Fruit fly (Drosophila melanogaster): ENCODE results near the gene Acsf3.

Gene Acsf3

DNA sequence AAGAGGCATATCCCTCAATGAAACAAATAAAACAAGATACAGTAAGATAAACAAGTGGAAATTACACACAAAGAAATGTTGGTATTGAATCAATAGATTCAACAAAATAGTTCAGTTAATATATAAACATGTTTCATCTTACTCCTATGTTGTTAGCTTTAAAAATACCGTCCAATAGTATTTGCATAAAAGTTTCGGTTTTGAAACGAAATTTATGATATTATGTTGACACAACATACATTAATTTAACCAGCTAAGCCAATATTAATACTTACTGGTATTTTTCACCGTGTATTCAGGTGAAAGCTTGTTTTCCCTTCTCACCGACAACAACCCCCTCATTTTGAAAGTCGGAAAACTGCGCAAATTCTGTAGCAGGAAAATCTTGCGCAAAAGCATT lies 9.7 kb downstream of the Acsf3 start (continued):
- TF ChIP-seq usp (GFP tag; optimal IDR thresholded peaks at IDR 0.05): no peak
- peak; percentile 41 for TF ChIP-seq pb (GFP tag; optimal IDR thresholded peaks at IDR 0.05)
- peak; percentile 38; the same call in 1 of the 2 replicates for TF ChIP-seq CG3847 (GFP tag; IDR thresholded peaks at IDR 0.05)
- TF ChIP-seq eyg (GFP tag; optimal IDR thresholded peaks at IDR 0.05): peak; percentile 42
- no peak for TF ChIP-seq ash1 (GFP tag; optimal IDR thresholded peaks at IDR 0.05)
- TF ChIP-seq CG17802 (tag; optimal IDR thresholded peaks at IDR 0.05): no peak
- peak; percentile 50 for TF ChIP-seq Side (GFP tag; optimal IDR thresholded peaks at IDR 0.05)
- no peak for TF ChIP-seq Gug (GFP tag; IDR thresholded peaks at IDR 0.05)
- peak; percentile 37 for TF ChIP-seq CG11723 (GFP tag; optimal IDR thresholded peaks at IDR 0.05)
- peak; percentile 6 for TF ChIP-seq CG14965 (GFP tag; optimal IDR thresholded peaks at IDR 0.05; ENCODE audit: borderline replicate concordance)
- TF ChIP-seq CG3281 (GFP tag; optimal IDR thresholded peaks at IDR 0.05): peak; percentile 76
- peak; percentile 64 for TF ChIP-seq nau (GFP tag; optimal IDR thresholded peaks at IDR 0.05)
- no peak for TF ChIP-seq CG17612 (GFP tag; IDR thresholded peaks at IDR 0.05)
- no peak for TF ChIP-seq CG34224 (GFP tag; IDR thresholded peaks at IDR 0.05; ENCODE audit: partially characterized antibody)
- TF ChIP-seq CG4328 (GFP tag; optimal IDR thresholded peaks at IDR 0.05): peak; percentile 49
- TF ChIP-seq zfh1 (GFP tag; IDR thresholded peaks at IDR 0.05): no peak; the same call in 2 of the 3 replicates
- no peak for TF ChIP-seq NFAT (GFP tag; IDR thresholded peaks at IDR 0.05)
- TF ChIP-seq Dek (tag; optimal IDR thresholded peaks at IDR 0.05): peak; percentile 41
- peak; percentile 46 for TF ChIP-seq CG9609 (GFP tag; optimal IDR thresholded peaks at IDR 0.05)
- no peak for TF ChIP-seq HLHmδ (GFP tag; optimal IDR thresholded peaks at IDR 0.05)
- TF ChIP-seq Fer2 (tag; optimal IDR thresholded peaks at IDR 0.05): peak; percentile 53
- TF ChIP-seq CG6854 (GFP tag; optimal IDR thresholded peaks at IDR 0.05): peak; percentile 66
- peak; percentile 39 for TF ChIP-seq Jarid2 (GFP tag; optimal IDR thresholded peaks at IDR 0.05)
- TF ChIP-seq Myb (GFP tag; optimal IDR thresholded peaks at IDR 0.05): peak; percentile 16
- no peak for TF ChIP-seq CG1792 (GFP tag; optimal IDR thresholded peaks at IDR 0.05)
- TF ChIP-seq E2f2 (GFP tag; IDR thresholded peaks at IDR 0.05): peak; percentile 19; the same call in 1 of the 2 replicates
- TF ChIP-seq phol (tag; optimal IDR thresholded peaks at IDR 0.05): peak; percentile 64
- TF ChIP-seq Hr3 (GFP tag; optimal IDR thresholded peaks at IDR 0.05): peak; percentile 46
- peak; percentile 63 for TF ChIP-seq CG2875 (GFP tag; optimal IDR thresholded peaks at IDR 0.05)
- TF ChIP-seq Rfx (GFP tag; IDR thresholded peaks at IDR 0.05): peak; percentile 65
- no peak for TF ChIP-seq CG13123 (GFP tag; optimal IDR thresholded peaks at IDR 0.05)
- no peak for TF ChIP-seq Dll (GFP tag; IDR thresholded peaks at IDR 0.05; ENCODE audit: partially characterized antibody)
- TF ChIP-seq dmrt11E (tag; optimal IDR thresholded peaks at IDR 0.05): peak; percentile 31
- peak; percentile 32 for TF ChIP-seq CG8089 (GFP tag; optimal IDR thresholded peaks at IDR 0.05)
- TF ChIP-seq Xrp1 (GFP tag; IDR thresholded peaks at IDR 0.05): peak; percentile 55; the same call in 1 of the 2 replicates
- TF ChIP-seq chn (GFP tag; optimal IDR thresholded peaks at IDR 0.05): no peak
- TF ChIP-seq CG13424 (tag; optimal IDR thresholded peaks at IDR 0.05): peak; percentile 75
- TF ChIP-seq p53 (GFP tag; optimal IDR thresholded peaks at IDR 0.05): peak; percentile 21
- TF ChIP-seq aop (GFP tag; IDR thresholded peaks at IDR 0.05): no peak
- TF ChIP-seq Dref (GFP tag; IDR thresholded peaks at IDR 0.05): no peak
- TF ChIP-seq CG5180 (GFP tag; optimal IDR thresholded peaks at IDR 0.05): peak; percentile 57
- no peak for TF ChIP-seq Optix (GFP tag; IDR thresholded peaks at IDR 0.05)
- no peak for TF ChIP-seq jigr1 (GFP tag; IDR thresholded peaks at IDR 0.05)
- TF ChIP-seq Ets97D (GFP tag; optimal IDR thresholded peaks at IDR 0.05): no peak
- TF ChIP-seq Ets65A (GFP tag): peak; percentile 4
- TF ChIP-seq eve (GFP tag; optimal IDR thresholded peaks at IDR 0.05): peak in 1 of 2 experiments; percentile 58
- no peak for TF ChIP-seq CG16815 (GFP tag; optimal IDR thresholded peaks at IDR 0.05)
- TF ChIP-seq HLH4C (GFP tag; IDR thresholded peaks at IDR 0.05; ENCODE audit: partially characterized antibody): no peak
- no peak for TF ChIP-seq mirr (GFP tag; optimal IDR thresholded peaks at IDR 0.05)
- peak; percentile 26 for TF ChIP-seq CG1647 (GFP tag; optimal IDR thresholded peaks at IDR 0.05)
- TF ChIP-seq NK7.1 (GFP tag; optimal IDR thresholded peaks at IDR 0.05): peak; percentile 47
- TF ChIP-seq Mes4 (GFP tag; optimal IDR thresholded peaks at IDR 0.05): no peak
